Fruit fly (Drosophila melanogaster): ENCODE measurements around the gene GstZ2.
A peak's percentile ranks its signal among the peaks of the same experiment; 100 is the strongest.

The GstZ2 gene

dm6 chr3R:9420439-9421234, 39.8 kb downstream of the GstZ2 start (continued):
- TF ChIP-seq CG10979 (tag; optimal IDR thresholded peaks at IDR 0.05) (peak; percentile 14), bsh (GFP tag; optimal IDR thresholded peaks at IDR 0.05) (peak in 1 of 2 experiments; percentile 29), ham (GFP tag; IDR thresholded peaks at IDR 0.05) (no peak), zen2 (GFP tag; IDR thresholded peaks at IDR 0.05; ENCODE audit: partially characterized antibody) (no peak), Blimp-1 (GFP tag; optimal IDR thresholded peaks at IDR 0.05) (peak; percentile 17), disco-r (GFP tag; optimal IDR thresholded peaks at IDR 0.05) (no peak), nau (GFP tag; optimal IDR thresholded peaks at IDR 0.05) (peak; percentile 1), fd96Cb (tag; optimal IDR thresholded peaks at IDR 0.05) (peak; percentile 14), CG11504 (tag; optimal IDR thresholded peaks at IDR 0.05) (peak; percentile 43), Optix (GFP tag; IDR thresholded peaks at IDR 0.05) (no peak), sr (GFP tag; IDR thresholded peaks at IDR 0.05) (peak; percentile 40; the same call in 1 of the 3 replicates), sens (GFP tag) (no peak), HLH3B (GFP tag; IDR thresholded peaks at IDR 0.05) (0 out of 2 replicates have a peak, but pooled peaks have one; percentile 32), HmgZ (tag; optimal IDR thresholded peaks at IDR 0.05) (no peak), gcm2 (GFP tag; optimal IDR thresholded peaks at IDR 0.05) (no peak), bowl (GFP tag; IDR thresholded peaks at IDR 0.05) (0 out of 2 replicates have a peak, but pooled peaks have one; percentile 34), CG14014 (GFP tag; IDR thresholded peaks at IDR 0.05) (no peak), onecut (GFP tag; IDR thresholded peaks at IDR 0.05) (no peak), NFAT (GFP tag; IDR thresholded peaks at IDR 0.05) (no peak), lab (GFP tag; optimal IDR thresholded peaks at IDR 0.05) (peak; percentile 20), zfh1 (GFP tag; IDR thresholded peaks at IDR 0.05) (peak; percentile 50; the same call in 1 of the 3 replicates), CG4730 (GFP tag; IDR thresholded peaks at IDR 0.05) (no peak), HmgD (GFP tag; optimal IDR thresholded peaks at IDR 0.05) (no peak), trem (tag; optimal IDR thresholded peaks at IDR 0.05) (no peak), CG16779 (GFP tag; IDR thresholded peaks at IDR 0.05) (peak; percentile 53; the same call in 1 of the 2 replicates), CG15269 (tag; optimal IDR thresholded peaks at IDR 0.05) (no peak), Dip2 (GFP tag; IDR thresholded peaks at IDR 0.05) (no peak), Asciz (GFP tag; optimal IDR thresholded peaks at IDR 0.05) (peak; percentile 8), Hr51 (GFP tag; optimal IDR thresholded peaks at IDR 0.05) (peak in 1 of 2 experiments; percentile 38), CG7839 (tag; optimal IDR thresholded peaks at IDR 0.05) (peak; percentile 4), Trl (optimal IDR thresholded peaks at IDR 0.05) (peak; percentile 7 to 17), Trl (GFP tag; optimal IDR thresholded peaks at IDR 0.05) (no peak), nerfin-2 (GFP tag; IDR thresholded peaks at IDR 0.05; ENCODE audit: partially characterized antibody) (no peak), CG12769 (tag; optimal IDR thresholded peaks at IDR 0.05) (peak; percentile 45), CG11696 (GFP tag; IDR thresholded peaks at IDR 0.05) (no peak), CG4328 (GFP tag; optimal IDR thresholded peaks at IDR 0.05) (no peak)

- TF ChIP-seq CG17359 (tag; optimal IDR thresholded peaks at IDR 0.05) (no peak), prd (optimal IDR thresholded peaks at IDR 0.05) (no peak), prd (GFP tag; IDR thresholded peaks at IDR 0.05) (no peak), slbo (GFP tag; IDR thresholded peaks at IDR 0.05) (no peak), CG34422 (GFP tag; IDR thresholded peaks at IDR 0.05) (no peak), CG6854 (GFP tag; optimal IDR thresholded peaks at IDR 0.05) (peak; percentile 44), ash1 (GFP tag; optimal IDR thresholded peaks at IDR 0.05) (no peak), aop (GFP tag; IDR thresholded peaks at IDR 0.05) (no peak), CG10979 (tag; optimal IDR thresholded peaks at IDR 0.05) (no peak), CG3995 (GFP tag; optimal IDR thresholded peaks at IDR 0.05) (no peak), NfI (GFP tag; optimal IDR thresholded peaks at IDR 0.05) (no peak), dm (GFP tag; optimal IDR thresholded peaks at IDR 0.05) (no peak), pb (GFP tag; optimal IDR thresholded peaks at IDR 0.05) (no peak), Xrp1 (GFP tag; IDR thresholded peaks at IDR 0.05) (no peak), CG7839 (tag; optimal IDR thresholded peaks at IDR 0.05) (no peak), D (optimal IDR thresholded peaks at IDR 0.05) (no peak), D (GFP tag; optimal IDR thresholded peaks at IDR 0.05) (no peak), CG12071 (GFP tag; optimal IDR thresholded peaks at IDR 0.05) (peak; percentile 49), sens (GFP tag) (peak; percentile 89)
Observed at dm6 chr3R:9419300-9419652, 41.2 kb downstream of the GstZ2 start.
